Fruit fly (Drosophila melanogaster): ENCODE measurements around the gene CG11843.

CG11843 gene

dm6 chr3R:29055710-29056109, 1.6 kb downstream of the CG11843 start, which contains the start of gene Sirt7 (continued):
- TF ChIP-seq Ets21C (GFP tag; optimal IDR thresholded peaks at IDR 0.05), result no peak
- peak; percentile 49 for TF ChIP-seq Gug (GFP tag; IDR thresholded peaks at IDR 0.05)
- TF ChIP-seq dac (GFP tag; optimal IDR thresholded peaks at IDR 0.05), result peak; percentile 72
- TF ChIP-seq CG6808 (GFP tag; optimal IDR thresholded peaks at IDR 0.05), result no peak
- no peak for TF ChIP-seq CG10631 (GFP tag; optimal IDR thresholded peaks at IDR 0.05)
- peak; percentile 62 for TF ChIP-seq Eip93F (GFP tag; optimal IDR thresholded peaks at IDR 0.05)
- TF ChIP-seq Ets96B (tag; optimal IDR thresholded peaks at IDR 0.05), result peak; percentile 79
- no peak for TF ChIP-seq acj6 (GFP tag; optimal IDR thresholded peaks at IDR 0.05)
- no peak for TF ChIP-seq OdsH (GFP tag; optimal IDR thresholded peaks at IDR 0.05)
- peak; percentile 58 for TF ChIP-seq CG9139 (GFP tag; optimal IDR thresholded peaks at IDR 0.05)
- TF ChIP-seq CG1621 (tag; optimal IDR thresholded peaks at IDR 0.05), result peak; percentile 76
- TF ChIP-seq fkh (GFP tag; optimal IDR thresholded peaks at IDR 0.05), result peak; percentile 92
- no peak for TF ChIP-seq Eip78C (GFP tag)
- peak; percentile 74 for TF ChIP-seq CG16779 (tag; optimal IDR thresholded peaks at IDR 0.05)
- peak in 1 of 2 experiments; percentile 76 for TF ChIP-seq ss (GFP tag; optimal IDR thresholded peaks at IDR 0.05)
- TF ChIP-seq Hr4 (GFP tag; optimal IDR thresholded peaks at IDR 0.05), result no peak
- TF ChIP-seq esn (GFP tag; optimal IDR thresholded peaks at IDR 0.05), result peak; percentile 13
- TF ChIP-seq CG11762 (GFP tag; optimal IDR thresholded peaks at IDR 0.05; ENCODE audit: insufficient read depth), result no peak
- no peak for TF ChIP-seq CG32006 (GFP tag; optimal IDR thresholded peaks at IDR 0.05)
- TF ChIP-seq eg (GFP tag; IDR thresholded peaks at IDR 0.05), result peak; percentile 91
- TF ChIP-seq CG11902 (GFP tag; optimal IDR thresholded peaks at IDR 0.05), result no peak
- no peak for TF ChIP-seq vri (GFP tag; optimal IDR thresholded peaks at IDR 0.05)
- peak; percentile 41 for TF ChIP-seq CG6854 (GFP tag; optimal IDR thresholded peaks at IDR 0.05)
- peak; percentile 0 for TF ChIP-seq fd59A (GFP tag; optimal IDR thresholded peaks at IDR 0.05)
- no peak for TF ChIP-seq lz (GFP tag; optimal IDR thresholded peaks at IDR 0.05)
- no peak for TF ChIP-seq svp (GFP tag)
- TF ChIP-seq Hr39 (GFP tag; optimal IDR thresholded peaks at IDR 0.05), result no peak
- no peak for TF ChIP-seq cyc (GFP tag; optimal IDR thresholded peaks at IDR 0.05)

DNA sequence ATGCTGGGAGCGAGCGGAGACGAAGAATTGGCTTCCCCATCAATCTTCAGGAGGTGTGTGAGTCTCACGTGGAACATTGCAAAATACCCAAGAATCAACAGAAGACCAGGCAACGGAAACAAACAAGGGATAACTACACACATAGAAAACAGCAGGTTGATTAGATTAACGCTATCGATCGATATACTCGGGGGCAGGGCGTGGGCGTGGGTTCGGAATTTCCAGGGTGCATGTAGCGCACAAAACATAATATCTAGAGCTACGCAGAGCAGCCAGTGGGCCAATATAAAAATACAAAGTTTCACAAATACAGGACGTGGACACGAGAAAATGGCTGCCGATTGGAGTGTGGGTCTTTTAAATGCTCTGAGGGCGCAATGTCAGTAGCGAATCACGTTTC, 5.2 kb downstream of the CG11843 start:
- TF ChIP-seq Sox14 (GFP tag; optimal IDR thresholded peaks at IDR 0.05) (no peak), Met (GFP tag; optimal IDR thresholded peaks at IDR 0.05) (no peak), svp (GFP tag) (no peak), CG11902 (GFP tag; optimal IDR thresholded peaks at IDR 0.05) (no peak), topi (GFP tag; optimal IDR thresholded peaks at IDR 0.05) (no peak), OdsH (GFP tag; optimal IDR thresholded peaks at IDR 0.05) (no peak), CG6808 (GFP tag; optimal IDR thresholded peaks at IDR 0.05) (no peak), CG9139 (GFP tag; optimal IDR thresholded peaks at IDR 0.05) (no peak), CG1621 (tag; optimal IDR thresholded peaks at IDR 0.05) (no peak), Ets96B (tag; optimal IDR thresholded peaks at IDR 0.05) (no peak), CG4318 (GFP tag; optimal IDR thresholded peaks at IDR 0.05) (no peak), fkh (GFP tag; optimal IDR thresholded peaks at IDR 0.05) (no peak), Gug (GFP tag; IDR thresholded peaks at IDR 0.05) (no peak), Eip93F (GFP tag; optimal IDR thresholded peaks at IDR 0.05) (no peak)

DNA sequence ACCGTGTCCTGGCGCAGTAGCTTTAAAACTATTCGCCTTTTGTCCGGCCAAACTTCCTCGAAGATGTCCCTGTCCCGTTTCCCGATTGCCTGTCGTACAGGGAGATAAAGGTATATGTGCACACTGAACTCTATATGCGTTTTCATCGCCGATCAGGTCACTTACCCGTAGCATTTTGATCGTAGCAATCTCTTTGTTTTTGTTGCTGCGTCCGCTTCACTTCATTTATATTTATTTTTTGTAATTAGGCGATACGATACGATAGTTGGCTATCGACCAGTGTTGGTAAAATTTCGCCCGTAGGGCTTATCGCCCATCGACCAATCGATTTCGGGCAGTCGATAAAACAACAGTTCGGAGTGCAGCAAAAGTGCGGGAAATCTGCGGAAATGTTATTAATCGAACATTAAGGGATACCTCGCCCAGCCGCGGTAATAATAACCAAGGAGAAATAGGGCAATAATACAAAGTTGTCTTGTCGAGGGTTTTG, 8.6 kb downstream of the CG11843 start, which contains the start of the genes Cul5 and Bicra:
Cul5 (minus strand) TSS at position 259 of the 490 bp plus-strand sequence.
Bicra (plus strand) TSS at position 324 of the 490 bp plus-strand sequence.
- TF ChIP-seq OdsH (GFP tag; optimal IDR thresholded peaks at IDR 0.05) (no peak), CG8632 (GFP tag; optimal IDR thresholded peaks at IDR 0.05) (no peak), CG6854 (GFP tag; optimal IDR thresholded peaks at IDR 0.05) (peak; percentile 12), CG6808 (GFP tag; optimal IDR thresholded peaks at IDR 0.05) (no peak), CG3032 (tag; optimal IDR thresholded peaks at IDR 0.05) (no peak), dac (GFP tag; optimal IDR thresholded peaks at IDR 0.05) (peak; percentile 27), topi (GFP tag; optimal IDR thresholded peaks at IDR 0.05) (peak; percentile 14), svp (GFP tag) (peak; percentile 86), Smox (GFP tag; optimal IDR thresholded peaks at IDR 0.05) (no peak), CG4318 (GFP tag; optimal IDR thresholded peaks at IDR 0.05) (no peak), Ets96B (tag; optimal IDR thresholded peaks at IDR 0.05) (no peak), net (GFP tag; optimal IDR thresholded peaks at IDR 0.05) (no peak), cyc (GFP tag; optimal IDR thresholded peaks at IDR 0.05) (no peak), CG1621 (tag; optimal IDR thresholded peaks at IDR 0.05) (no peak), Eip93F (GFP tag; optimal IDR thresholded peaks at IDR 0.05) (no peak), Lpt (GFP tag; optimal IDR thresholded peaks at IDR 0.05) (no peak), Met (GFP tag; optimal IDR thresholded peaks at IDR 0.05) (no peak), CG31627 (GFP tag; optimal IDR thresholded peaks at IDR 0.05) (no peak), Gug (GFP tag; IDR thresholded peaks at IDR 0.05) (no peak), CG8319 (GFP tag; optimal IDR thresholded peaks at IDR 0.05) (no peak), Eip75B (GFP tag; optimal IDR thresholded peaks at IDR 0.05) (no peak), pdm3 (GFP tag; optimal IDR thresholded peaks at IDR 0.05) (no peak), vri (GFP tag; optimal IDR thresholded peaks at IDR 0.05) (peak; percentile 45), CG3919 (GFP tag; optimal IDR thresholded peaks at IDR 0.05) (no peak), Hr4 (GFP tag; optimal IDR thresholded peaks at IDR 0.05) (no peak), CG11762 (GFP tag; optimal IDR thresholded peaks at IDR 0.05; ENCODE audit: insufficient read depth) (no peak), spab (GFP tag; optimal IDR thresholded peaks at IDR 0.05) (no peak), CG9139 (GFP tag; optimal IDR thresholded peaks at IDR 0.05) (peak; percentile 53), Ets21C (GFP tag; optimal IDR thresholded peaks at IDR 0.05) (no peak), Hr38 (GFP tag; optimal IDR thresholded peaks at IDR 0.05) (no peak), CG34406 (GFP tag; optimal IDR thresholded peaks at IDR 0.05) (no peak), lz (GFP tag; optimal IDR thresholded peaks at IDR 0.05) (no peak)
